Fruit fly (Drosophila melanogaster): ENCODE measurements around the gene for.

Gene for

dm6 chr2L:3655698-3656105 is 1.1 kb downstream of the for start (continued):
- TF ChIP-seq CG4328 (GFP tag; optimal IDR thresholded peaks at IDR 0.05) (peak; percentile 98), H15 (GFP tag; IDR thresholded peaks at IDR 0.05) (peak; percentile 96), CG8388 (GFP tag; optimal IDR thresholded peaks at IDR 0.05) (peak; percentile 99), corto (GFP tag; optimal IDR thresholded peaks at IDR 0.05) (peak; percentile 98), Gug (GFP tag; IDR thresholded peaks at IDR 0.05) (peak; percentile 97), shn (GFP tag; optimal IDR thresholded peaks at IDR 0.05) (peak; percentile 97), ranshi (GFP tag; IDR thresholded peaks at IDR 0.05) (peak; percentile 98), Mes4 (GFP tag; optimal IDR thresholded peaks at IDR 0.05) (peak; percentile 97), CkIIα-i1 (GFP tag; IDR thresholded peaks at IDR 0.05) (peak; percentile 86), pfk (GFP tag; optimal IDR thresholded peaks at IDR 0.05) (peak; percentile 76), C15 (GFP tag; IDR thresholded peaks at IDR 0.05) (peak; percentile 96), zfh2 (GFP tag; optimal IDR thresholded peaks at IDR 0.05) (peak; percentile 98), CG8089 (GFP tag; optimal IDR thresholded peaks at IDR 0.05) (peak; percentile 96), CG2202 (tag; optimal IDR thresholded peaks at IDR 0.05) (peak; percentile 97), CG3847 (GFP tag; IDR thresholded peaks at IDR 0.05) (peak; percentile 98), amos (GFP tag; IDR thresholded peaks at IDR 0.05; ENCODE audit: partially characterized antibody) (no peak), Med (GFP tag) (peak; percentile 100), CG13123 (GFP tag; optimal IDR thresholded peaks at IDR 0.05) (peak; percentile 94), CG14667 (GFP tag; IDR thresholded peaks at IDR 0.05) (peak; percentile 97), CG4707 (GFP tag; optimal IDR thresholded peaks at IDR 0.05) (peak; percentile 98), tgo (GFP tag; IDR thresholded peaks at IDR 0.05) (peak; percentile 97), hkb (optimal IDR thresholded peaks at IDR 0.05) (no peak), hkb (GFP tag; IDR thresholded peaks at IDR 0.05) (peak; percentile 99), lov (optimal IDR thresholded peaks at IDR 0.05) (no peak), lov (GFP tag; IDR thresholded peaks at IDR 0.05) (peak; percentile 98), CG13894 (tag; optimal IDR thresholded peaks at IDR 0.05) (peak; percentile 97), CG13775 (GFP tag; optimal IDR thresholded peaks at IDR 0.05) (peak; percentile 98), tio (GFP tag; optimal IDR thresholded peaks at IDR 0.05) (peak; percentile 95), bsh (GFP tag; optimal IDR thresholded peaks at IDR 0.05) (peak; percentile 97 to 99)

dm6 chr2L:3654956-3655618 is 1.7 kb downstream of the for start:
- TF ChIP-seq bbx (GFP tag; IDR thresholded peaks at IDR 0.05; ENCODE audit: partially characterized antibody) (no peak), BEAF-32 (GFP tag; optimal IDR thresholded peaks at IDR 0.05) (no peak), vvl (GFP tag; IDR thresholded peaks at IDR 0.05) (peak; percentile 75; the same call in 1 of the 2 replicates), kah (GFP tag; optimal IDR thresholded peaks at IDR 0.05) (peak; percentile 97), sr (GFP tag; IDR thresholded peaks at IDR 0.05) (peak; percentile 35; the same call in 1 of the 3 replicates), Pdp1 (GFP tag; optimal IDR thresholded peaks at IDR 0.05) (peak in 1 of 2 experiments; percentile 77), chinmo (GFP tag; IDR thresholded peaks at IDR 0.05; ENCODE audit: partially characterized antibody) (0 out of 4 replicates have a peak, but pooled peaks have one; percentile 25)

- peak; percentile 50 for TF ChIP-seq Sry-δ (GFP tag; optimal IDR thresholded peaks at IDR 0.05)
- TF ChIP-seq Gug (GFP tag; IDR thresholded peaks at IDR 0.05), result no peak
- no peak for TF ChIP-seq Ada2b (GFP tag; IDR thresholded peaks at IDR 0.05)
- peak; percentile 88 for TF ChIP-seq pfk (GFP tag; optimal IDR thresholded peaks at IDR 0.05)
- no peak for TF ChIP-seq CG13296 (GFP tag; optimal IDR thresholded peaks at IDR 0.05)
- no peak for TF ChIP-seq CG18011 (GFP tag; optimal IDR thresholded peaks at IDR 0.05)
- peak; percentile 6 for TF ChIP-seq corto (GFP tag; optimal IDR thresholded peaks at IDR 0.05)
- no peak for TF ChIP-seq nau (GFP tag; optimal IDR thresholded peaks at IDR 0.05)
- no peak for TF ChIP-seq CG2129 (GFP tag; IDR thresholded peaks at IDR 0.05; ENCODE audit: partially characterized antibody)
- TF ChIP-seq CG17186 (GFP tag; optimal IDR thresholded peaks at IDR 0.05), result no peak
- TF ChIP-seq Trl (optimal IDR thresholded peaks at IDR 0.05), result peak; percentile 21 to 41
- no peak for TF ChIP-seq Trl (GFP tag; optimal IDR thresholded peaks at IDR 0.05)
- peak; percentile 23; the same call in 1 of the 3 replicates for TF ChIP-seq knrl (GFP tag; IDR thresholded peaks at IDR 0.05; ENCODE audit: partially characterized antibody)
- TF ChIP-seq CG13287 (GFP tag; IDR thresholded peaks at IDR 0.05; ENCODE audit: partially characterized antibody), result peak; percentile 90
These were observed 8.4 kb downstream of the for start for dm6 chr2L:3648173-3648972.
